Worm (Caenorhabditis elegans) whole organism, L4 larva: ENCODE measurements around the gene C30G7.2.

Experiments
- D1046.2 ChIP-seq: fragments of 200-800 bp; sonication (Bioruptor generic); IDR thresholded peaks from 2 replicates; pipeline ENCODE4 v1.3.6; 2022; ENCODE audit warnings: missing genetic modification characterization, missing compliant biosample characterization
- F37D6.2 ChIP-seq: sonication (generic microtip); optimal IDR thresholded peaks from 2 replicates; lab custom pipeline; 2016; ENCODE audit warnings: mild to moderate bottlenecking, missing genetic modification characterization, missing compliant biosample characterization
- F44E2.7 ChIP-seq: fragments of 200-800 bp; sonication (Bioruptor generic); IDR thresholded peaks from 2 replicates; pipeline ENCODE4 v2.1.2; 2022; ENCODE audit warnings: missing genetic modification characterization, missing compliant biosample characterization
- T20F7.1 ChIP-seq: fragments of 200-800 bp; sonication (Bioruptor generic); optimal IDR thresholded peaks from 2 replicates; lab custom pipeline; 2018; ENCODE audit warnings: mild to moderate bottlenecking, missing genetic modification characterization, missing compliant biosample characterization
- Y48G9A.11 ChIP-seq: fragments of 200-800 bp; sonication (Bioruptor generic); IDR thresholded peaks from 2 replicates; pipeline ENCODE4 v1.3.6; 2022; ENCODE audit warnings: missing genetic modification reagents, missing genetic modification characterization, missing compliant biosample characterization
- aha-1 ChIP-seq: fragments of 150-350 bp; peaks from one replicate; lab custom pipeline; 2014; ENCODE audit warnings: missing biosample characterization, missing genetic modification characterization
- attf-4 ChIP-seq: sonication (generic microtip); optimal IDR thresholded peaks from 3 replicates; lab custom pipeline; 2017; ENCODE audit warnings: missing biosample characterization, missing genetic modification characterization
- ceh-28 ChIP-seq: fragments of 150-350 bp; optimal IDR thresholded peaks from 2 replicates; lab custom pipeline; 2014; ENCODE audit warnings: missing biosample characterization, missing genetic modification reagents, missing genetic modification characterization
- ceh-44 ChIP-seq: fragments of 200-800 bp; sonication (Bioruptor generic); IDR thresholded peaks from 2 replicates; pipeline ENCODE4 v1.3.6; 2022; ENCODE audit warnings: missing genetic modification reagents, missing genetic modification characterization, missing compliant biosample characterization
- ctbp-1 ChIP-seq: fragments of 200-800 bp; sonication (Bioruptor generic); IDR thresholded peaks from 2 replicates; pipeline ENCODE4 v1.3.6; 2022; ENCODE audit warnings: missing genetic modification reagents, missing genetic modification characterization, missing compliant biosample characterization
- daf-12 ChIP-seq: fragments of 150-350 bp; optimal IDR thresholded peaks from 2 replicates; lab custom pipeline; 2014; ENCODE audit warnings: missing biosample characterization, missing genetic modification reagents, missing genetic modification characterization
- daf-19 ChIP-seq: fragments of 200-800 bp; sonication (Bioruptor generic); conservative IDR thresholded peaks from 2 replicates; pipeline ENCODE4 v1.3.6; 2022; ENCODE audit warnings: missing genetic modification characterization, missing compliant biosample characterization
- dmd-8 ChIP-seq: fragments of 200-800 bp; sonication (Bioruptor generic); IDR thresholded peaks from 2 replicates; pipeline ENCODE4 v1.3.6; 2022; ENCODE audit warnings: missing genetic modification characterization, missing compliant biosample characterization
- dve-1 ChIP-seq: sonication (generic microtip); optimal IDR thresholded peaks from 2 replicates; lab custom pipeline; 2017; ENCODE audit warnings: antibody characterized with exemption, mild to moderate bottlenecking, missing genetic modification characterization, missing compliant biosample characterization; ENCODE audit not compliant: insufficient read depth
- hlh-11 ChIP-seq: fragments of 200-800 bp; sonication (Bioruptor generic); optimal IDR thresholded peaks from 2 replicates; lab custom pipeline; 2018; ENCODE audit warnings: mild to moderate bottlenecking, missing genetic modification characterization, missing compliant biosample characterization
- hmg-1.1 ChIP-seq: fragments of 200-800 bp; sonication (Bioruptor generic); IDR thresholded peaks from 2 replicates; pipeline ENCODE4 v1.3.6; 2022; ENCODE audit warnings: missing genetic modification reagents, missing genetic modification characterization, missing compliant biosample characterization
- jun-1 ChIP-seq: fragments of 150-350 bp; optimal IDR thresholded peaks from 2 replicates; lab custom pipeline; 2014; ENCODE audit warnings: missing biosample characterization, missing genetic modification reagents, missing genetic modification characterization
- lim-7 ChIP-seq: fragments of 200-800 bp; sonication (Bioruptor generic); IDR thresholded peaks from 2 replicates; pipeline ENCODE4 v1.3.6; 2022; ENCODE audit warnings: missing genetic modification characterization, missing compliant biosample characterization
- lin-1 ChIP-seq: fragments of 200-800 bp; sonication (Bioruptor generic); IDR thresholded peaks from 2 replicates; pipeline ENCODE4 v1.3.6; 2022; ENCODE audit warnings: missing genetic modification reagents, missing genetic modification characterization, missing compliant biosample characterization
- lin-13 ChIP-seq: fragments of 150-350 bp; optimal IDR thresholded peaks from 2 replicates; lab custom pipeline; 2014; ENCODE audit warnings: missing biosample characterization, missing genetic modification reagents, missing genetic modification characterization
- lin-29 ChIP-seq: fragments of 200-800 bp; sonication (Bioruptor generic); IDR thresholded peaks from 2 replicates; pipeline ENCODE4 v1.3.6; 2022; ENCODE audit warnings: missing genetic modification reagents, missing genetic modification characterization, missing compliant biosample characterization
- lin-39 ChIP-seq: fragments of 150-350 bp; optimal IDR thresholded peaks from 2 replicates; lab custom pipeline; 2014; ENCODE audit warnings: missing biosample characterization, missing genetic modification reagents, missing genetic modification characterization
- madf-9 ChIP-seq: fragments of 200-800 bp; sonication (Bioruptor generic); conservative IDR thresholded peaks from 2 replicates; pipeline ENCODE4 v1.3.6; 2022; ENCODE audit warnings: missing genetic modification reagents, missing genetic modification characterization, missing compliant biosample characterization
- mdl-1 ChIP-seq, 2 experiments: fragments of 150-350 bp in 1 of 2; sonication (generic microtip) in 1 of 2; optimal IDR thresholded peaks; 2 replicates each; lab custom pipeline; 2014 to 2017; ENCODE audit warnings: missing biosample characterization in 2 of 2, missing genetic modification characterization in 2 of 2
- mdt-29 ChIP-seq: fragments of 200-800 bp; sonication (Bioruptor generic); IDR thresholded peaks from 2 replicates; pipeline ENCODE4 v1.3.6; 2022; ENCODE audit warnings: missing genetic modification reagents, missing genetic modification characterization, missing compliant biosample characterization
- mes-2 ChIP-seq: sonication (generic microtip); optimal IDR thresholded peaks from 2 replicates; lab custom pipeline; 2016; ENCODE audit warnings: missing genotype, mild to moderate bottlenecking, missing genetic modification characterization, missing compliant biosample characterization; ENCODE audit not compliant: poor library complexity, severe bottlenecking
- nhr-11 ChIP-seq: fragments of 150-350 bp; optimal IDR thresholded peaks from 2 replicates; lab custom pipeline; 2014; ENCODE audit warnings: missing biosample characterization, missing genetic modification characterization
- nhr-237 ChIP-seq: sonication (generic microtip); optimal IDR thresholded peaks from 2 replicates; lab custom pipeline; 2017; ENCODE audit warnings: missing biosample characterization, missing genetic modification characterization
- nhr-25 ChIP-seq: sonication (generic microtip); optimal IDR thresholded peaks from 2 replicates; lab custom pipeline; 2017; ENCODE audit warnings: missing genetic modification characterization, mild to moderate bottlenecking, missing compliant biosample characterization, antibody characterized with exemption, moderate library complexity, borderline replicate concordance; ENCODE audit not compliant: insufficient read depth
- nhr-42 ChIP-seq: fragments of 200-800 bp; sonication (Bioruptor generic); IDR thresholded peaks from 2 replicates; pipeline ENCODE4 v1.3.6; 2022; ENCODE audit warnings: missing genetic modification characterization, missing compliant biosample characterization
- nhr-48 ChIP-seq: sonication (generic microtip); optimal IDR thresholded peaks from 2 replicates; lab custom pipeline; 2016; ENCODE audit warnings: mild to moderate bottlenecking, missing genetic modification characterization, missing compliant biosample characterization
- pha-4 ChIP-seq, 2 experiments: fragments of 150-350 bp in 1 of 2; fragments of 200-800 bp in 1 of 2; sonication (Bioruptor generic) in 1 of 2; IDR thresholded peaks in 1 of 2; optimal IDR thresholded peaks in 1 of 2; 2 replicates each; pipeline versions ENCODE4 v1.3.6 to Lab custom; 2014 to 2022; ENCODE audit warnings: missing genetic modification characterization in 2 of 2, missing genetic modification reagents in 2 of 2, missing biosample characterization in 1 of 2, missing compliant biosample characterization in 1 of 2
- rbr-2 ChIP-seq: sonication (generic microtip); optimal IDR thresholded peaks from 2 replicates; lab custom pipeline; 2016; ENCODE audit warnings: missing genotype, missing genetic modification characterization, missing compliant biosample characterization
- sdz-12 ChIP-seq: fragments of 200-800 bp; sonication (Bioruptor generic); optimal IDR thresholded peaks from 2 replicates; lab custom pipeline; 2018; ENCODE audit warnings: mild to moderate bottlenecking, missing genetic modification characterization, missing compliant biosample characterization
- snpc-1.2 ChIP-seq: fragments of 200-800 bp; sonication (Bioruptor generic); IDR thresholded peaks from 2 replicates; pipeline ENCODE4 v1.3.6; 2022; ENCODE audit warnings: missing genetic modification reagents, missing genetic modification characterization, missing compliant biosample characterization
- spr-3 ChIP-seq: fragments of 200-800 bp; sonication (Bioruptor generic); optimal IDR thresholded peaks from 2 replicates; lab custom pipeline; 2018; ENCODE audit warnings: mild to moderate bottlenecking, missing genetic modification characterization, missing compliant biosample characterization
- tag-97 ChIP-seq: fragments of 200-800 bp; sonication (Bioruptor generic); IDR thresholded peaks from 2 replicates; pipeline ENCODE4 v1.3.6; 2022; ENCODE audit warnings: missing genetic modification characterization, missing compliant biosample characterization
- zfp-2 ChIP-seq: sonication (generic microtip); optimal IDR thresholded peaks from 2 replicates; lab custom pipeline; 2016; ENCODE audit warnings: mild to moderate bottlenecking, missing genetic modification characterization, missing compliant biosample characterization
- zip-2 ChIP-seq: fragments of 150-350 bp; optimal IDR thresholded peaks from 2 replicates; lab custom pipeline; 2014; ENCODE audit warnings: missing biosample characterization, missing genetic modification characterization
- ztf-7 ChIP-seq: fragments of 150-350 bp; optimal IDR thresholded peaks from 2 replicates; lab custom pipeline; 2014; ENCODE audit warnings: missing biosample characterization, missing genetic modification characterization

Gene C30G7.2

ce11 chrV:14948566-14948965 is 11.9 kb downstream of the C30G7.2 start (continued):
- TF ChIP-seq rbr-2 (tag; lab: Kevin White, UChicago), result peak; percentile 31
- TF ChIP-seq mdt-29, result no peak

- TF ChIP-seq dmd-8 (GFP tag; lab: Robert Waterston, UW) (no peak), attf-4 (no peak), aha-1 (tag; lab: Kevin White, UChicago) (no peak), F44E2.7 (GFP tag; lab: Robert Waterston, UW) (no peak), mdl-1 (tag; optimal IDR thresholded peaks at IDR 0.05; lab: Kevin White, UChicago) (no peak), zip-2 (tag; lab: Kevin White, UChicago) (no peak), nhr-11 (tag; lab: Kevin White, UChicago) (no peak), nhr-42 (no peak), lin-13 (no peak), mes-2 (tag; lab: Kevin White, UChicago) (no peak), hmg-1.1 (GFP tag; lab: Robert Waterston, UW) (no peak)
Measured at ce11 chrV:14949477-14949876, 12.8 kb downstream of the C30G7.2 start, which contains the start of gene hil-1. hil-1 (plus strand) TSS chrV:14949777.

DNA sequence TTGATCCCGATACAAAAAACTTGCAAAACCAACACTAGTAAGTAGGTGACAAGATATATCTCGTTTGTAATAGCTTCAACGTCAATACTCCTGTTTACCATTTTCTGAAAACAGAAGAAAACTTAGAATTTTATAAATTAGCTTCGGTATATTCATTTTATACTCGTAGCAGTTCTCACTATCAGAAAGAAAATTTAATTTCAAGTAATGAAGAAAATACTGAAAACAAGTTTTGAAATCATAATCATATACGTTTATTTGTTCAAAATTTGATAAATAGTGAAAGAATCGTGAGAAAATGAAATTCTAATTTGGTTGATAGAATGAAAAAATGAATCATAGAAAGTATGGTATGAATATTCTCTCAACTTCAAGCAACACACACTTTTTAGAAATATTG is 17.9 kb downstream of the C30G7.2 start, which contains the start of gene C30G7.5:
Gene C30G7.5, minus strand, starts transcription at position 101 of the 400 bp plus-strand sequence.
- TF ChIP-seq F44E2.7 (GFP tag; lab: Robert Waterston, UW) (no peak), nhr-237 (tag; lab: Kevin White, UChicago) (no peak), daf-12 (no peak), ztf-7 (tag; lab: Kevin White, UChicago) (no peak), snpc-1.2 (no peak), nhr-11 (tag; lab: Kevin White, UChicago) (no peak), jun-1 (tag; lab: Kevin White, UChicago) (no peak), hlh-11 (no peak), madf-9 (GFP tag; lab: Robert Waterston, UW) (no peak), dve-1 (no peak), lin-29 (GFP tag; lab: Robert Waterston, UW) (no peak), ctbp-1 (GFP tag; lab: Robert Waterston, UW) (no peak), ceh-28 (tag; lab: Kevin White, UChicago) (no peak), F37D6.2 (tag; lab: Kevin White, UChicago) (no peak), zfp-2 (tag; lab: Kevin White, UChicago) (no peak), tag-97 (GFP tag; lab: Robert Waterston, UW) (no peak), daf-19 (GFP tag; lab: Robert Waterston, UW) (no peak)

ce11 chrV:14955676-14956075 is 19.0 kb downstream of the C30G7.2 start, which contains the start of gene F02D8.9:
F02D8.9 (minus strand) TSS chrV:14955776.
- TF ChIP-seq D1046.2 (GFP tag; lab: Robert Waterston, UW) (no peak), Y48G9A.11 (GFP tag; lab: Robert Waterston, UW) (no peak), daf-12 (no peak), lim-7 (GFP tag; lab: Robert Waterston, UW) (no peak), dmd-8 (GFP tag; lab: Robert Waterston, UW) (no peak), sdz-12 (GFP tag; lab: Kevin White, UChicago) (no peak), T20F7.1 (GFP tag; lab: Kevin White, UChicago) (no peak), lin-39 (tag; lab: Kevin White, UChicago) (no peak), nhr-25 (tag; lab: Kevin White, UChicago) (no peak), lin-1 (no peak), hmg-1.1 (GFP tag; lab: Robert Waterston, UW) (no peak), spr-3 (GFP tag; lab: Kevin White, UChicago) (no peak), pha-4 (GFP tag; IDR thresholded peaks at IDR 0.05; lab: Robert Waterston, UW) (no peak), pha-4 (tag; optimal IDR thresholded peaks at IDR 0.05; lab: Kevin White, UChicago) (no peak), nhr-48 (tag; lab: Kevin White, UChicago) (no peak), ceh-44 (GFP tag; lab: Robert Waterston, UW) (no peak), jun-1 (tag; lab: Kevin White, UChicago) (no peak), ceh-28 (tag; lab: Kevin White, UChicago) (no peak), F37D6.2 (tag; lab: Kevin White, UChicago) (no peak)
- TF ChIP-seq, all 104 proteins: peak for 0
